Worm (Caenorhabditis elegans) whole organism, young adult: ENCODE results near the gene C50B8.6.

Experiments
- D2030.7 ChIP-seq: fragments of 200-800 bp; sonication (Bioruptor generic); IDR thresholded peaks from 2 replicates; pipeline ENCODE4 v1.3.6; 2022; ENCODE audit warnings: missing genetic modification reagents, missing genetic modification characterization, missing compliant biosample characterization
- F22D6.2 ChIP-seq: sonication (generic microtip); optimal IDR thresholded peaks from 2 replicates; lab custom pipeline; 2016; ENCODE audit warnings: mild to moderate bottlenecking, missing genetic modification characterization, missing compliant biosample characterization
- F37B4.10 ChIP-seq: fragments of 200-800 bp; sonication (Bioruptor generic); IDR thresholded peaks from 2 replicates; pipeline ENCODE4 v1.3.6; 2022; ENCODE audit warnings: missing genetic modification characterization, missing compliant biosample characterization
- K12H6.12 ChIP-seq: fragments of 200-800 bp; sonication (Bioruptor generic); optimal IDR thresholded peaks from 2 replicates; lab custom pipeline; 2018; ENCODE audit warnings: mild to moderate bottlenecking, missing genetic modification characterization, missing compliant biosample characterization
- T07F8.4 ChIP-seq: sonication (generic microtip); optimal IDR thresholded peaks from 2 replicates; lab custom pipeline; 2016; ENCODE audit warnings: mild to moderate bottlenecking, missing genetic modification characterization, moderate library complexity, missing compliant biosample characterization
- attf-6 ChIP-seq: fragments of 200-800 bp; sonication (Bioruptor generic); IDR thresholded peaks from 2 replicates; pipeline ENCODE4 v1.3.6; 2022; ENCODE audit warnings: missing genetic modification reagents, missing genetic modification characterization, missing compliant biosample characterization
- cebp-2 ChIP-seq: fragments of 200-800 bp; sonication (Bioruptor generic); IDR thresholded peaks from 2 replicates; pipeline ENCODE4 v1.3.6; 2022; ENCODE audit warnings: missing genetic modification characterization, missing compliant biosample characterization
- chd-7 ChIP-seq: sonication (generic microtip); optimal IDR thresholded peaks from 2 replicates; lab custom pipeline; 2016; ENCODE audit warnings: mild to moderate bottlenecking, missing genetic modification characterization, moderate library complexity, missing compliant biosample characterization
- dox-1 ChIP-seq: fragments of 200-800 bp; sonication (Bioruptor generic); IDR thresholded peaks from 2 replicates; pipeline ENCODE4 v1.3.6; 2022; ENCODE audit warnings: missing genetic modification reagents, missing genetic modification characterization, missing compliant biosample characterization
- dpl-1 ChIP-seq: fragments of 150-350 bp; optimal IDR thresholded peaks from 2 replicates; lab custom pipeline; 2014; ENCODE audit warnings: missing biosample characterization, missing genetic modification reagents, missing genetic modification characterization
- egrh-3 ChIP-seq: fragments of 200-800 bp; sonication (Bioruptor generic); IDR thresholded peaks from 2 replicates; pipeline ENCODE4 v1.3.6; 2022; ENCODE audit warnings: missing genetic modification reagents, missing genetic modification characterization, missing compliant biosample characterization
- ekl-4 ChIP-seq: fragments of 200-800 bp; sonication (Bioruptor generic); IDR thresholded peaks from 2 replicates; pipeline ENCODE4 v1.3.6; 2022; ENCODE audit warnings: missing genetic modification reagents, missing genetic modification characterization, missing compliant biosample characterization
- fkh-3 ChIP-seq: sonication (generic microtip); optimal IDR thresholded peaks from 2 replicates; lab custom pipeline; 2016; ENCODE audit warnings: mild to moderate bottlenecking, missing genetic modification characterization, missing compliant biosample characterization
- gei-17 ChIP-seq: fragments of 200-800 bp; sonication (Bioruptor generic); optimal IDR thresholded peaks from 2 replicates; lab custom pipeline; 2018; ENCODE audit warnings: mild to moderate bottlenecking, missing genetic modification characterization, missing compliant biosample characterization
- hmg-1.2 ChIP-seq: fragments of 200-800 bp; sonication (Bioruptor generic); IDR thresholded peaks from 2 replicates; pipeline ENCODE4 v1.3.6; 2022; ENCODE audit warnings: missing genetic modification reagents, missing genetic modification characterization, missing compliant biosample characterization
- hmg-20 ChIP-seq: fragments of 200-800 bp; sonication (Bioruptor generic); IDR thresholded peaks from 2 replicates; pipeline ENCODE4 v1.3.6; 2022; ENCODE audit warnings: missing genetic modification reagents, missing genetic modification characterization, missing compliant biosample characterization
- let-526 ChIP-seq: fragments of 200-800 bp; sonication (Bioruptor generic); IDR thresholded peaks from 2 replicates; pipeline ENCODE4 v1.3.6; 2022; ENCODE audit warnings: missing genetic modification reagents, missing genetic modification characterization, missing compliant biosample characterization
- lir-1 ChIP-seq: fragments of 200-800 bp; sonication (Bioruptor generic); conservative IDR thresholded peaks from 2 replicates; pipeline ENCODE4 v1.3.6; 2022; ENCODE audit warnings: missing genetic modification reagents, missing genetic modification characterization, missing compliant biosample characterization
- lsl-1 ChIP-seq: fragments of 200-800 bp; sonication (Bioruptor generic); optimal IDR thresholded peaks from 2 replicates; lab custom pipeline; 2018; ENCODE audit warnings: mild to moderate bottlenecking, missing genetic modification characterization, moderate library complexity, missing compliant biosample characterization
- lsy-27 ChIP-seq: sonication (generic microtip); optimal IDR thresholded peaks from 2 replicates; lab custom pipeline; 2017; ENCODE audit warnings: missing genetic modification characterization, mild to moderate bottlenecking, missing compliant biosample characterization, antibody characterized with exemption, missing genotype, borderline replicate concordance; ENCODE audit not compliant: insufficient read depth
- madf-3 ChIP-seq: fragments of 200-800 bp; sonication (Bioruptor generic); IDR thresholded peaks from 2 replicates; pipeline ENCODE4 v1.3.6; 2022; ENCODE audit warnings: missing genetic modification reagents, missing genetic modification characterization, missing compliant biosample characterization
- madf-6 ChIP-seq: fragments of 200-800 bp; sonication (Bioruptor generic); IDR thresholded peaks from 2 replicates; pipeline ENCODE4 v1.3.6; 2022; ENCODE audit warnings: missing genetic modification reagents, missing genetic modification characterization, missing compliant biosample characterization
- mel-28 ChIP-seq: sonication (generic microtip); optimal IDR thresholded peaks from 2 replicates; lab custom pipeline; 2016; ENCODE audit warnings: borderline replicate concordance, mild to moderate bottlenecking, missing genetic modification characterization, missing compliant biosample characterization
- mxl-1 ChIP-seq: sonication (generic microtip); optimal IDR thresholded peaks from 2 replicates; lab custom pipeline; 2016; ENCODE audit warnings: missing genetic modification characterization, missing compliant biosample characterization
- rpc-1 ChIP-seq, 2 experiments: fragments of 150-350 bp in 1 of 2; sonication (generic microtip) in 1 of 2; optimal IDR thresholded peaks; 2 replicates each; lab custom pipeline; 2014 to 2018; ENCODE audit warnings: missing biosample characterization in 1 of 2, missing genetic modification characterization in 1 of 2, missing genetic modification reagents in 1 of 2, missing genotype in 1 of 2
- snpc-1.1 ChIP-seq: sonication (generic microtip); optimal IDR thresholded peaks from 2 replicates; lab custom pipeline; 2017; ENCODE audit warnings: missing genetic modification characterization, mild to moderate bottlenecking, missing compliant biosample characterization, antibody characterized with exemption, moderate library complexity, missing genotype, missing genetic modification reagents; ENCODE audit not compliant: insufficient read depth
- snpc-1.3 ChIP-seq: sonication (generic microtip); optimal IDR thresholded peaks from 2 replicates; lab custom pipeline; 2017; ENCODE audit warnings: missing genetic modification characterization, mild to moderate bottlenecking, missing compliant biosample characterization, antibody characterized with exemption, moderate library complexity, missing genotype, missing genetic modification reagents; ENCODE audit not compliant: insufficient read depth
- snpc-3.4 ChIP-seq: sonication (generic microtip); optimal IDR thresholded peaks from 2 replicates; lab custom pipeline; 2017; ENCODE audit warnings: missing genetic modification characterization, mild to moderate bottlenecking, missing compliant biosample characterization, antibody characterized with exemption, moderate library complexity, missing genotype, missing genetic modification reagents
- somi-1 ChIP-seq: fragments of 200-800 bp; sonication (Bioruptor generic); optimal IDR thresholded peaks from 2 replicates; lab custom pipeline; 2018; ENCODE audit warnings: mild to moderate bottlenecking, missing genetic modification characterization, missing compliant biosample characterization
- sptf-2 ChIP-seq: fragments of 200-800 bp; sonication (Bioruptor generic); optimal IDR thresholded peaks from 2 replicates; lab custom pipeline; 2018; ENCODE audit warnings: mild to moderate bottlenecking, missing genetic modification characterization, missing compliant biosample characterization
- tbx-9 ChIP-seq: sonication (generic microtip); optimal IDR thresholded peaks from 2 replicates; lab custom pipeline; 2016; ENCODE audit warnings: borderline replicate concordance, missing genetic modification characterization, inconsistent platforms, missing compliant biosample characterization
- tlf-1 ChIP-seq: fragments of 200-800 bp; sonication (Bioruptor generic); optimal IDR thresholded peaks from 2 replicates; lab custom pipeline; 2018; ENCODE audit warnings: mild to moderate bottlenecking, missing genetic modification characterization, missing compliant biosample characterization
- zfh-2 ChIP-seq: fragments of 200-800 bp; sonication (Bioruptor generic); conservative IDR thresholded peaks from 2 replicates; pipeline ENCODE4 v1.3.6; 2022; ENCODE audit warnings: missing genetic modification reagents, missing genetic modification characterization, missing compliant biosample characterization
- ztf-18 ChIP-seq: sonication (generic microtip); optimal IDR thresholded peaks from 2 replicates; lab custom pipeline; 2016; ENCODE audit warnings: missing genotype, mild to moderate bottlenecking, missing genetic modification characterization, missing compliant biosample characterization
- ztf-25 ChIP-seq: fragments of 200-800 bp; sonication (Bioruptor generic); IDR thresholded peaks from 2 replicates; pipeline ENCODE4 v1.3.6; 2022; ENCODE audit warnings: missing genetic modification reagents, missing genetic modification characterization, missing compliant biosample characterization

Gene C50B8.6

ce11 chrV:13613870-13614269, 35.1 kb downstream of the C50B8.6 start, which contains the start of gene F53F4.7:
Gene F53F4.7, minus strand, starts transcription at chrV:13613970.
- TF ChIP-seq chd-7 (tag; lab: Kevin White, UChicago) = no peak
- no peak for TF ChIP-seq madf-6
- no peak for TF ChIP-seq K12H6.12 (tag; lab: Kevin White, UChicago)
- no peak for TF ChIP-seq mel-28 (tag; lab: Kevin White, UChicago)
- no peak for TF ChIP-seq somi-1 (GFP tag; lab: Kevin White, UChicago)
- no peak for TF ChIP-seq tlf-1 (GFP tag; lab: Kevin White, UChicago)
- no peak for TF ChIP-seq mxl-1 (tag; lab: Kevin White, UChicago)
- no peak for TF ChIP-seq snpc-1.3
- TF ChIP-seq fkh-3 (tag; lab: Kevin White, UChicago) = no peak
- no peak for TF ChIP-seq snpc-1.1 (tag; lab: Kevin White, UChicago)
- no peak for TF ChIP-seq cebp-2
- no peak for TF ChIP-seq lsy-27 (tag; lab: Kevin White, UChicago)
- no peak for TF ChIP-seq egrh-3 (GFP tag; lab: Robert Waterston, UW)
- TF ChIP-seq ekl-4 = no peak
- no peak for TF ChIP-seq madf-3 (GFP tag; lab: Robert Waterston, UW)
- no peak for TF ChIP-seq ztf-25 (GFP tag; lab: Robert Waterston, UW)
- TF ChIP-seq dpl-1 (GFP tag; lab: Kevin White, UChicago) = no peak

ce11 chrV:13619752-13620151, 41.0 kb downstream of the C50B8.6 start, which contains the start of gene srd-11:
Gene srd-11, minus strand, starts transcription at chrV:13619852.
- TF ChIP-seq zfh-2 (GFP tag; lab: Robert Waterston, UW) (no peak), hmg-20 (no peak), T07F8.4 (tag; lab: Kevin White, UChicago) (no peak), madf-6 (no peak)
- TF ChIP-seq, all 124 proteins: peak for 0

- TF ChIP-seq fkh-3 (tag; lab: Kevin White, UChicago) (no peak), F37B4.10 (GFP tag; lab: Robert Waterston, UW) (no peak), D2030.7 (GFP tag; lab: Robert Waterston, UW) (no peak), zfh-2 (GFP tag; lab: Robert Waterston, UW) (no peak), snpc-1.1 (tag; lab: Kevin White, UChicago) (no peak), snpc-3.4 (tag; lab: Kevin White, UChicago) (no peak), mel-28 (tag; lab: Kevin White, UChicago) (no peak)
These were observed 41.9 kb downstream of the C50B8.6 start, which contains the start of gene F53F4.15 for ce11 chrV:13620676-13621075. Gene F53F4.15, plus strand, starts transcription at chrV:13620976.

ce11 chrV:13621720-13622119, 42.9 kb downstream of the C50B8.6 start, which contains the start of gene F53F4.16:
Gene F53F4.16, minus strand, starts transcription at chrV:13621820.
- TF ChIP-seq somi-1 (GFP tag; lab: Kevin White, UChicago) = no peak
- no peak for TF ChIP-seq lir-1 (GFP tag; lab: Robert Waterston, UW)
- no peak for TF ChIP-seq F22D6.2 (tag; lab: Kevin White, UChicago)
- TF ChIP-seq ztf-18 (tag; lab: Kevin White, UChicago) = no peak
- TF ChIP-seq tbx-9 = no peak
- no peak for TF ChIP-seq dpl-1 (GFP tag; lab: Kevin White, UChicago)
- no peak for TF ChIP-seq sptf-2 (GFP tag; lab: Kevin White, UChicago)
- TF ChIP-seq dox-1 (GFP tag; lab: Robert Waterston, UW) = no peak
- no peak for TF ChIP-seq rpc-1 (optimal IDR thresholded peaks at IDR 0.05; lab: Kevin White, UChicago)
- TF ChIP-seq rpc-1 (tag; optimal IDR thresholded peaks at IDR 0.05; lab: Kevin White, UChicago) = no peak
- no peak for TF ChIP-seq let-526 (GFP tag; lab: Robert Waterston, UW)
- TF ChIP-seq hmg-1.2 (GFP tag; lab: Robert Waterston, UW) = no peak
- TF ChIP-seq attf-6 (GFP tag; lab: Robert Waterston, UW) = no peak
- no peak for TF ChIP-seq T07F8.4 (tag; lab: Kevin White, UChicago)
- TF ChIP-seq lsl-1 (GFP tag; lab: Kevin White, UChicago) = no peak
- TF ChIP-seq gei-17 (GFP tag; lab: Kevin White, UChicago) = no peak
